Worm (Caenorhabditis elegans) whole organism, L4 larva: Measurements from ENCODE around the gene C25E10.10.

Experiments used
- R02D3.7 ChIP-seq: fragments of 150-350 bp; sonication (generic microtip); optimal IDR thresholded peaks from 3 replicates; lab custom pipeline; 2014; ENCODE audit warnings: missing biosample characterization, missing genetic modification characterization
- ceh-82 ChIP-seq: sonication (generic microtip); optimal IDR thresholded peaks from 2 replicates; lab custom pipeline; 2017; ENCODE audit warnings: missing biosample characterization, missing genetic modification characterization
- fos-1 ChIP-seq: fragments of 150-350 bp; optimal IDR thresholded peaks from 2 replicates; lab custom pipeline; 2014; ENCODE audit warnings: missing biosample characterization, missing genetic modification characterization
- mep-1 ChIP-seq: fragments of 150-350 bp; sonication (generic microtip); optimal IDR thresholded peaks from 3 replicates; lab custom pipeline; 2014; ENCODE audit warnings: missing biosample characterization, missing genetic modification characterization
- nhr-11 ChIP-seq: fragments of 150-350 bp; optimal IDR thresholded peaks from 2 replicates; lab custom pipeline; 2014; ENCODE audit warnings: missing biosample characterization, missing genetic modification characterization
- pha-4 ChIP-seq, 2 experiments: fragments of 150-350 bp in 1 of 2; fragments of 200-800 bp in 1 of 2; sonication (Bioruptor generic) in 1 of 2; IDR thresholded peaks in 1 of 2; optimal IDR thresholded peaks in 1 of 2; 2 replicates each; pipeline versions ENCODE4 v1.3.6 to Lab custom; 2014 to 2022; ENCODE audit warnings: missing genetic modification characterization in 2 of 2, missing genetic modification reagents in 2 of 2, missing biosample characterization in 1 of 2, missing compliant biosample characterization in 1 of 2

- TF ChIP-seq pha-4 (GFP tag; IDR thresholded peaks at IDR 0.05; lab: Robert Waterston, UW), result no peak
- TF ChIP-seq pha-4 (tag; optimal IDR thresholded peaks at IDR 0.05; lab: Kevin White, UChicago), result no peak
- no peak for TF ChIP-seq nhr-11
- TF ChIP-seq fos-1 (tag; lab: Kevin White, UChicago), result no peak
- TF ChIP-seq R02D3.7 (tag; lab: Kevin White, UChicago), result no peak
- no peak for TF ChIP-seq mep-1 (tag; lab: Kevin White, UChicago)
- no peak for TF ChIP-seq ceh-82 (tag; lab: Kevin White, UChicago)
Observed at ce11 chrV:9044871-9045270, 11.3 kb downstream of the C25E10.10 start, which contains the start of gene nhr-30.
